Worm (Caenorhabditis elegans) whole organism, L2 larva: ENCODE data around the gene msa-1.

ENCODE experiments used
- F13H6.1 ChIP-seq: sonication (generic microtip); optimal IDR thresholded peaks from 2 replicates; lab custom pipeline; 2016; ENCODE audit warnings: missing genetic modification characterization, missing compliant biosample characterization
- R02D3.7 ChIP-seq: fragments of 150-350 bp; optimal IDR thresholded peaks from 2 replicates; lab custom pipeline; 2014; ENCODE audit warnings: missing biosample characterization, missing genetic modification characterization
- aly-2 ChIP-seq: fragments of 150-350 bp; optimal IDR thresholded peaks from 2 replicates; lab custom pipeline; 2014; ENCODE audit warnings: missing biosample characterization, missing genetic modification characterization
- ama-1 ChIP-seq: fragments of 150-350 bp; optimal IDR thresholded peaks from 2 replicates; lab custom pipeline; 2018; ENCODE audit warnings: inconsistent platforms
- ceh-82 ChIP-seq: fragments of 150-350 bp; optimal IDR thresholded peaks from 2 replicates; lab custom pipeline; 2014; ENCODE audit warnings: missing biosample characterization, missing genetic modification characterization
- dmd-4 ChIP-seq: sonication (generic microtip); optimal IDR thresholded peaks from 2 replicates; lab custom pipeline; 2017; ENCODE audit warnings: missing biosample characterization, missing genetic modification characterization
- mab-5 ChIP-seq: fragments of 150-350 bp; optimal IDR thresholded peaks from 2 replicates; lab custom pipeline; 2014; ENCODE audit warnings: missing biosample characterization, missing genetic modification characterization
- nhr-12 ChIP-seq: fragments of 150-350 bp; optimal IDR thresholded peaks from 2 replicates; lab custom pipeline; 2014; ENCODE audit warnings: missing biosample characterization, missing genetic modification characterization
- nhr-129 ChIP-seq: fragments of 150-350 bp; optimal IDR thresholded peaks from 2 replicates; lab custom pipeline; 2014; ENCODE audit warnings: missing biosample characterization, missing genetic modification characterization
- sma-9 ChIP-seq, 2 experiments: fragments of 150-350 bp in 1 of 2; sonication (generic microtip) in 1 of 2; optimal IDR thresholded peaks; 2 replicates each; lab custom pipeline; 2014 to 2016; ENCODE audit warnings: missing genetic modification characterization in 2 of 2, mild to moderate bottlenecking in 1 of 2, missing biosample characterization in 1 of 2, missing compliant biosample characterization in 1 of 2, missing genetic modification reagents in 1 of 2, moderate library complexity in 1 of 2
- unc-55 ChIP-seq: fragments of 150-350 bp; sonication (generic microtip); optimal IDR thresholded peaks from 3 replicates; lab custom pipeline; 2014; ENCODE audit warnings: missing biosample characterization, missing genetic modification reagents, missing genetic modification characterization
- ztf-11 ChIP-seq: sonication (generic microtip); optimal IDR thresholded peaks from 2 replicates; lab custom pipeline; 2017; ENCODE audit warnings: missing biosample characterization, missing genetic modification characterization

DNA sequence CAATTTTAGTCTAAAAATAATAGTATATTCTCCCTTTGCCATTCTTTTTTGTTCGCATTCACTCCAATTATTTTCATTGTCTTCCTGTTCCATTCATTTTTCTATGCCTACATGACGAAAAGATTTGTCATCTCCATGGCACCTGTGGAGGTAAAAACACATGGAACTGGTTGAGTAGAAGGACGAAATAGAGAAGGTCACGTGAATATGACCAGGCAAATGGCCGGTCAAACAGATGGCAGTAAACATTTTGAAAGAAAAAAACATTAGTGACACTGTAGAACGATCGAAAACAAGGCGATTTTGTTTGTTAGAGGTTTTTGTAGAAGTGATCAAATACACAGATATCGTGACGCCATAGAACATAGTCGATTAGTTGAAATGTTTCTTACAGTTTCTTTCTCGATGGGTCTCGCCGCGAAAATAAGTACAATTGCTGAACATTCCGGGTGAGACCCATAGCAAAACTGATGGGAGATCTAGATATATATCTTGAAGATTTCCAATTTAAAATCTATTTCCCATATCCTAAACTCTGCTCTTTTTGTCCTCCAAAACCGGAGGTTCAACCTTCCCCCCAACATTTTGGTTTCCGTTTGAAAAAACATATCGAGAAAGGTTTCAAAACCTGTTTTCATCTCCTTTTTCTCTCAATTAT, 2.3 kb downstream of the msa-1 start:
- TF ChIP-seq R02D3.7 (no peak), sma-9 (GFP tag; optimal IDR thresholded peaks at IDR 0.05; lab: Kevin White, UChicago) (no peak), sma-9 (tag; optimal IDR thresholded peaks at IDR 0.05; lab: Kevin White, UChicago) (no peak), dmd-4 (tag; lab: Kevin White, UChicago) (no peak), ama-1 (lab: Kevin White, UChicago) (no peak), unc-55 (GFP tag; lab: Kevin White, UChicago) (no peak), ztf-11 (no peak), ceh-82 (no peak), nhr-12 (no peak), F13H6.1 (tag; lab: Kevin White, UChicago) (peak; percentile 26), aly-2 (no peak), nhr-129 (tag; lab: Kevin White, UChicago) (peak; percentile 51), mab-5 (tag; lab: Kevin White, UChicago) (no peak)
